Fruit fly (Drosophila melanogaster) whole organism, wandering third instar larva: Measurements from ENCODE around the gene CG42538.

Source experiments
- Abd-B ChIP-seq: fragments of >200 bp; optimal IDR thresholded peaks from 2 replicates; lab custom pipeline; 2017; ENCODE audit warnings: missing biosample characterization, missing genetic modification characterization
- CG32264 ChIP-seq: fragments of 200-800 bp; sonication (Bioruptor generic); optimal IDR thresholded peaks from 2 replicates; lab custom pipeline; 2016; ENCODE audit warnings: missing biosample characterization, missing genetic modification characterization
- CG9705 ChIP-seq: fragments of 200-800 bp; sonication (Bioruptor generic); optimal IDR thresholded peaks from 2 replicates; lab custom pipeline; 2018; ENCODE audit warnings: missing biosample characterization, mild to moderate bottlenecking, missing genetic modification characterization
- Dfd ChIP-seq: fragments of >200 bp; optimal IDR thresholded peaks from 2 replicates; lab custom pipeline; 2017; ENCODE audit warnings: missing biosample characterization, missing genetic modification characterization
- Dif ChIP-seq: fragments of 200-275, 200-300 bp; sonication (Bioruptor generic); optimal IDR thresholded peaks from 2 replicates; lab custom pipeline; 2018; ENCODE audit warnings: missing biosample characterization, missing genetic modification characterization; ENCODE audit not compliant: partially characterized antibody
- GATAd ChIP-seq: sonication (Bioruptor generic); optimal IDR thresholded peaks from 2 replicates; lab custom pipeline; 2016; ENCODE audit warnings: missing biosample characterization, missing genetic modification characterization
- HLH106 ChIP-seq: fragments of 200-800 bp; optimal IDR thresholded peaks from 3 replicates; lab custom pipeline; 2019; ENCODE audit warnings: missing biosample characterization, mild to moderate bottlenecking, missing genetic modification characterization, moderate library complexity
- Hnf4 ChIP-seq: fragments of 200-800 bp; sonication (Bioruptor generic); optimal IDR thresholded peaks from 2 replicates; lab custom pipeline; 2016; ENCODE audit warnings: missing biosample characterization, mild to moderate bottlenecking, missing genetic modification characterization
- Hr78 ChIP-seq: fragments of >200 bp; optimal IDR thresholded peaks from 2 replicates; lab custom pipeline; 2017; ENCODE audit warnings: missing biosample characterization, missing genetic modification characterization
- Hr83 ChIP-seq: fragments of 200-300 bp; sonication (Bioruptor generic); optimal IDR thresholded peaks from 2 replicates; lab custom pipeline; 2016; ENCODE audit warnings: missing biosample characterization, mild to moderate bottlenecking, missing genetic modification characterization, moderate library complexity; ENCODE audit not compliant: poor library complexity, severe bottlenecking
- Jra ChIP-seq: sonication (Bioruptor generic); optimal IDR thresholded peaks from 2 replicates; lab custom pipeline; 2016; ENCODE audit warnings: missing biosample characterization, missing genetic modification characterization
- Myc ChIP-seq: fragments of >200 bp; optimal IDR thresholded peaks from 2 replicates; lab custom pipeline; 2017
- OdsH ChIP-seq: fragments of 200-800 bp; sonication (Bioruptor generic); optimal IDR thresholded peaks from 2 replicates; lab custom pipeline; 2016; ENCODE audit warnings: missing biosample characterization, mild to moderate bottlenecking, missing genetic modification characterization
- Rel ChIP-seq, 2 experiments: fragments of 200-800 bp; sonication (Bioruptor generic) in 1 of 2; optimal IDR thresholded peaks; 2 replicates in 1 of 2; 3 replicates in 1 of 2; lab custom pipeline; 2016 to 2019; ENCODE audit warnings: mild to moderate bottlenecking in 2 of 2, missing biosample characterization in 2 of 2, missing genetic modification characterization in 2 of 2, moderate library complexity in 1 of 2
- Sp1 ChIP-seq: fragments of 200-800 bp; sonication (Bioruptor generic); optimal IDR thresholded peaks from 3 replicates; lab custom pipeline; 2019; ENCODE audit warnings: missing biosample characterization, mild to moderate bottlenecking, missing genetic modification characterization, moderate library complexity
- Vsx2 ChIP-seq: fragments of 200-300, 225-300 bp; sonication (Bioruptor generic); optimal IDR thresholded peaks from 2 replicates; lab custom pipeline; 2018; ENCODE audit warnings: missing biosample characterization, missing genetic modification characterization; ENCODE audit not compliant: partially characterized antibody
- br ChIP-seq: fragments of 200-800 bp; sonication (Bioruptor generic); optimal IDR thresholded peaks from 2 replicates; lab custom pipeline; 2016; ENCODE audit warnings: missing biosample characterization, missing genetic modification characterization
- brk ChIP-seq: fragments of 200-800 bp; sonication (Bioruptor generic); optimal IDR thresholded peaks from 2 replicates; lab custom pipeline; 2016; ENCODE audit warnings: missing biosample characterization, mild to moderate bottlenecking, missing genetic modification characterization
- dl ChIP-seq, 2 experiments: fragments of 175-275, 200-275 bp in 1 of 2; fragments of 200-275 bp in 1 of 2; sonication (Bioruptor generic); optimal IDR thresholded peaks; lab custom pipeline; 2018; ENCODE audit warnings: mild to moderate bottlenecking in 2 of 2, missing biosample characterization in 2 of 2, missing genetic modification characterization in 2 of 2, moderate library complexity in 2 of 2; ENCODE audit not compliant: partially characterized antibody in 2 of 2, insufficient read depth in 1 of 2
- dmrt93B ChIP-seq: fragments of 200-800 bp; sonication (Bioruptor generic); optimal IDR thresholded peaks from 2 replicates; lab custom pipeline; 2018; ENCODE audit warnings: missing biosample characterization, mild to moderate bottlenecking, missing genetic modification characterization
- ey ChIP-seq: fragments of 200-800 bp; sonication (Bioruptor generic); optimal IDR thresholded peaks from 2 replicates; lab custom pipeline; 2016; ENCODE audit warnings: missing biosample characterization, missing genetic modification characterization
- foxo ChIP-seq, 2 experiments: fragments of 200-800 bp; sonication (Bioruptor generic); optimal IDR thresholded peaks; 2 replicates in 1 of 2; 3 replicates in 1 of 2; lab custom pipeline; 2016 to 2017; ENCODE audit warnings: missing biosample characterization in 2 of 2, missing genetic modification characterization in 2 of 2
- fru ChIP-seq: fragments of 200-800 bp; sonication (Bioruptor generic); optimal IDR thresholded peaks from 3 replicates; lab custom pipeline; 2016; ENCODE audit warnings: missing biosample characterization, mild to moderate bottlenecking, missing genetic modification characterization
- h ChIP-seq: fragments of 200-800 bp; sonication (Bioruptor generic); optimal IDR thresholded peaks from 3 replicates; lab custom pipeline; 2016; ENCODE audit warnings: missing biosample characterization, mild to moderate bottlenecking, missing genetic modification characterization
- lola ChIP-seq: fragments of >200 bp; optimal IDR thresholded peaks from 2 replicates; lab custom pipeline; 2017; ENCODE audit warnings: missing biosample characterization, missing genetic modification characterization
- psq ChIP-seq: fragments of 200-800 bp; sonication (Bioruptor generic); optimal IDR thresholded peaks from 3 replicates; lab custom pipeline; 2017; ENCODE audit warnings: missing biosample characterization, mild to moderate bottlenecking, missing genetic modification characterization, moderate library complexity
- rgr ChIP-seq: fragments of 200-800 bp; sonication (Bioruptor generic); optimal IDR thresholded peaks from 3 replicates; lab custom pipeline; 2016; ENCODE audit warnings: missing biosample characterization, mild to moderate bottlenecking, missing genetic modification characterization
- sage ChIP-seq: fragments of 200-800 bp; sonication (Bioruptor generic); optimal IDR thresholded peaks from 2 replicates; lab custom pipeline; 2016; ENCODE audit warnings: missing biosample characterization, mild to moderate bottlenecking, missing genetic modification characterization
- sv ChIP-seq: fragments of 200-800 bp; sonication (Bioruptor generic); optimal IDR thresholded peaks from 3 replicates; lab custom pipeline; 2016; ENCODE audit warnings: missing biosample characterization, missing genetic modification characterization
- tai ChIP-seq: sonication (Bioruptor generic); optimal IDR thresholded peaks from 2 replicates; lab custom pipeline; 2016; ENCODE audit warnings: missing biosample characterization, missing genetic modification characterization
- usp ChIP-seq: fragments of >200 bp; optimal IDR thresholded peaks from 2 replicates; lab custom pipeline; 2017; ENCODE audit warnings: missing biosample characterization, missing genetic modification characterization
- woc ChIP-seq: sonication (Bioruptor generic); optimal IDR thresholded peaks from 2 replicates; lab custom pipeline; 2016; ENCODE audit warnings: missing biosample characterization, mild to moderate bottlenecking, missing genetic modification characterization

CG42538 gene

dm6 chr3L:16023020-16023648, 11.2 kb upstream of the CG42538 start, which contains the start of gene Notum:
Gene Notum (plus strand): TSS chr3L:16023480.
- TF ChIP-seq tai (GFP tag; lab: Kevin White, UChicago) (no peak), CG9705 (GFP tag; lab: Kevin White, UChicago) (no peak), sage (no peak), dl (GFP tag; optimal IDR thresholded peaks at IDR 0.05; lab: Kevin White, UChicago; ENCODE audit: insufficient read depth in 1 of 2, partially characterized antibody in 2 of 2) (no peak), Rel (GFP tag; optimal IDR thresholded peaks at IDR 0.05; lab: Kevin White, UChicago) (no peak), Rel (tag; optimal IDR thresholded peaks at IDR 0.05; lab: Kevin White, UChicago) (no peak), woc (no peak), psq (peak; percentile 32), Hr83 (GFP tag; lab: Kevin White, UChicago) (no peak)

- TF ChIP-seq lola (GFP tag; lab: Kevin White, UChicago) (no peak), sage (no peak), Hr83 (GFP tag; lab: Kevin White, UChicago) (no peak), psq (peak; percentile 69), Dif (GFP tag; lab: Kevin White, UChicago) (no peak), Sp1 (GFP tag; lab: Kevin White, UChicago) (peak; percentile 70), rgr (GFP tag; lab: Kevin White, UChicago) (peak; percentile 38), dmrt93B (GFP tag; lab: Kevin White, UChicago) (peak; percentile 59), CG32264 (GFP tag; lab: Kevin White, UChicago) (peak; percentile 6), Jra (no peak), br (GFP tag; lab: Kevin White, UChicago) (peak; percentile 62), brk (GFP tag; lab: Kevin White, UChicago) (no peak), Hnf4 (peak; percentile 27), ey (GFP tag; lab: Kevin White, UChicago) (peak; percentile 66), woc (peak; percentile 71), OdsH (GFP tag; lab: Kevin White, UChicago) (peak; percentile 62), tai (GFP tag; lab: Kevin White, UChicago) (peak; percentile 41), HLH106 (tag; lab: Kevin White, UChicago) (peak; percentile 61), foxo (GFP tag; optimal IDR thresholded peaks at IDR 0.05; lab: Kevin White, UChicago) (peak in 1 of 2 experiments; percentile 69), sv (no peak), Myc (lab: Kevin White, UChicago) (no peak), usp (GFP tag; lab: Kevin White, UChicago) (no peak), fru (GFP tag; lab: Kevin White, UChicago) (peak; percentile 72), Hr78 (GFP tag; lab: Kevin White, UChicago) (no peak), Rel (GFP tag; optimal IDR thresholded peaks at IDR 0.05; lab: Kevin White, UChicago) (no peak), Rel (tag; optimal IDR thresholded peaks at IDR 0.05; lab: Kevin White, UChicago) (no peak), dl (GFP tag; optimal IDR thresholded peaks at IDR 0.05; lab: Kevin White, UChicago; ENCODE audit: insufficient read depth in 1 of 2, partially characterized antibody in 2 of 2) (no peak), CG9705 (GFP tag; lab: Kevin White, UChicago) (peak; percentile 47), Dfd (GFP tag; lab: Kevin White, UChicago) (peak; percentile 11), h (GFP tag; lab: Kevin White, UChicago) (peak; percentile 65)
- TF ChIP-seq, all 38 proteins: peak for 17
These were observed 9.9 kb upstream of the CG42538 start for dm6 chr3L:16024276-16025019.

dm6 chr3L:16025020-16025680, 9.2 kb upstream of the CG42538 start:
- TF ChIP-seq GATAd (GFP tag; lab: Kevin White, UChicago) (no peak), Hnf4 (no peak), sv (no peak), dl (GFP tag; optimal IDR thresholded peaks at IDR 0.05; lab: Kevin White, UChicago; ENCODE audit: insufficient read depth in 1 of 2, partially characterized antibody in 2 of 2) (no peak), brk (GFP tag; lab: Kevin White, UChicago) (no peak), h (GFP tag; lab: Kevin White, UChicago) (no peak), Vsx2 (GFP tag; lab: Kevin White, UChicago) (no peak), Myc (lab: Kevin White, UChicago) (no peak), Abd-B (GFP tag; lab: Kevin White, UChicago) (no peak)
